Worm (Caenorhabditis elegans) whole organism, L4/young adult: ENCODE data around the gene T16A9.3.

Experiments
- W03F9.2 ChIP-seq: fragments of 150-350 bp; optimal IDR thresholded peaks from 2 replicates; lab custom pipeline; 2014; ENCODE audit warnings: missing biosample characterization, missing genetic modification characterization
- dao-5 ChIP-seq: sonication (generic microtip); optimal IDR thresholded peaks from 2 replicates; lab custom pipeline; 2016; ENCODE audit warnings: missing genotype, missing genetic modification characterization, moderate library complexity, missing compliant biosample characterization
- him-1 ChIP-seq: sonication (generic microtip); optimal IDR thresholded peaks from 2 replicates; lab custom pipeline; 2016; ENCODE audit warnings: missing genotype, missing genetic modification reagents, missing genetic modification characterization, missing compliant biosample characterization

ce11 chrV:14212813-14213212 is 7.5 kb downstream of the T16A9.3 start:
- TF ChIP-seq dao-5 (tag; lab: Kevin White, UChicago) (no peak), him-1 (tag; lab: Kevin White, UChicago) (no peak), W03F9.2 (no peak)
